Fruit fly (Drosophila melanogaster) whole organism, pupa: ENCODE measurements around the gene Lsd-1.

Experiments
- CG15710 ChIP-seq: fragments of 200-800 bp; sonication (Bioruptor generic); optimal IDR thresholded peaks from 2 replicates; lab custom pipeline; 2018; ENCODE audit warnings: missing biosample characterization, mild to moderate bottlenecking, missing genetic modification characterization, moderate library complexity
- CG8159 ChIP-seq: fragments of 200-800 bp; sonication (Bioruptor generic); optimal IDR thresholded peaks from 3 replicates; lab custom pipeline; 2018; ENCODE audit warnings: missing biosample characterization, mild to moderate bottlenecking, missing genetic modification characterization, moderate library complexity
- CG8301 ChIP-seq: fragments of 200-800 bp; sonication (Bioruptor generic); optimal IDR thresholded peaks from 2 replicates; lab custom pipeline; 2018; ENCODE audit warnings: missing biosample characterization, mild to moderate bottlenecking, missing genetic modification characterization
- CG9948 ChIP-seq: fragments of 200-800 bp; sonication (Bioruptor generic); optimal IDR thresholded peaks from 2 replicates; lab custom pipeline; 2018; ENCODE audit warnings: missing biosample characterization, mild to moderate bottlenecking, missing genetic modification characterization, moderate library complexity
- D1 ChIP-seq: fragments of 200-800 bp; sonication (Bioruptor generic); optimal IDR thresholded peaks from 2 replicates; lab custom pipeline; 2018; ENCODE audit warnings: missing biosample characterization, mild to moderate bottlenecking, missing genetic modification characterization, moderate library complexity
- EcR ChIP-seq: fragments of 200-800 bp; sonication (Bioruptor generic); optimal IDR thresholded peaks from 3 replicates; lab custom pipeline; 2019; ENCODE audit warnings: missing biosample characterization, missing genetic modification characterization, mild to moderate bottlenecking, moderate library complexity, missing genetic modification reagents
- Ets98B ChIP-seq: fragments of 200-800 bp; sonication (Bioruptor generic); IDR thresholded peaks from 2 replicates; pipeline ENCODE4 v1.3.6; 2022; ENCODE audit warnings: missing biosample characterization, missing genetic modification characterization
- Pif1A ChIP-seq: fragments of 200-800 bp; sonication (Bioruptor generic); optimal IDR thresholded peaks from 3 replicates; lab custom pipeline; 2016; ENCODE audit warnings: missing biosample characterization, missing genetic modification characterization
- Pif1B ChIP-seq: fragments of 200-800 bp; sonication (Bioruptor generic); optimal IDR thresholded peaks from 3 replicates; lab custom pipeline; 2016; ENCODE audit warnings: missing biosample characterization, missing genetic modification characterization
- fd96Ca ChIP-seq: fragments of 200-800 bp; sonication (Bioruptor generic); IDR thresholded peaks from 3 replicates; pipeline ENCODE4 v1.3.6; 2022; ENCODE audit warnings: missing biosample characterization, missing genetic modification characterization
- gl ChIP-seq: fragments of 200-800 bp; sonication (Bioruptor generic); optimal IDR thresholded peaks from 2 replicates; lab custom pipeline; 2018; ENCODE audit warnings: missing biosample characterization, mild to moderate bottlenecking, missing genetic modification characterization
- rn ChIP-seq: fragments of 200-800 bp; sonication (Bioruptor generic); IDR thresholded peaks from 2 replicates; pipeline ENCODE4 v1.3.6; 2022; ENCODE audit warnings: missing biosample characterization, missing genetic modification characterization

DNA sequence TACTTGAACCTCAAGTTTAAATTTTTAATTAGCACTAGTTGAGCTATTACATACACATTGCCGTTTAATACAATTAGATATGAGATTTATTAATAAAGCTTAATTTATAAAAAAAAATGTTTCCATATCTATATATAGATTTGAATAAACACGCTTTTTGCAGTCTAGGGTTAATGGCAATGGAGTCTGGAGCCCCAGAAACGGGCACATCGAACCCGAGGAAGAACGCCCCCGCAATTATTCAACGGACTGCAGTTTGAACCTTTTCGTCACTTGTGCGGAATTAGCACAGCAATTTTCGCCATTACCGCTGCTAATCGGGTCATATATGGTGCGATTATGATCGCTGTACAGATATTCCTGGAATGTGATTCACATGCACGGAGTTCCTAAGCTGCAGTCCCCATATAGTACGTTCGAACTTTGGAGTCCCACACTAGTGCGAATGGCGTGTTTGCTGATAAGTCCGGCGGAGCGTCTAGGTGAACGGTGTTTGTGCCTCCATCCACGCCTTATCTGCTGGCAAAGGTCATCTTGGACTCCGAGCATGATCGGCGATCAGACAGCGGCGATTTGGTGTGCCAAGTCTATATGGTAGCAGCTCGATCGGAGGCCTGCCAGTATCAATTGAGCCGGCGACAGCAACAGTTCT lies at the start of gene Lsd-1:
- peak; percentile 33 for TF ChIP-seq CG9948 (tag; lab: Kevin White, UChicago)
- peak; percentile 5 for TF ChIP-seq Pif1B
- peak; percentile 41 for TF ChIP-seq CG8301 (tag; lab: Kevin White, UChicago)
- no peak for TF ChIP-seq fd96Ca (GFP tag; lab: Robert Waterston, UW)
- no peak for TF ChIP-seq rn (GFP tag; lab: Robert Waterston, UW)
- peak; percentile 22; the same call in 1 of the 2 replicates for TF ChIP-seq Ets98B (GFP tag; lab: Robert Waterston, UW)
- peak; percentile 80 for TF ChIP-seq EcR (GFP tag; lab: Kevin White, UChicago)
- peak; percentile 71 for TF ChIP-seq gl
- TF ChIP-seq Pif1A (GFP tag; lab: Kevin White, UChicago): peak; percentile 20
- TF ChIP-seq CG8159: peak; percentile 75
- TF ChIP-seq D1 (tag; lab: Kevin White, UChicago): no peak
- TF ChIP-seq CG15710: peak; percentile 62
